Worm (Caenorhabditis elegans): ENCODE results near the gene rps-23.

The rps-23 gene

DNA sequence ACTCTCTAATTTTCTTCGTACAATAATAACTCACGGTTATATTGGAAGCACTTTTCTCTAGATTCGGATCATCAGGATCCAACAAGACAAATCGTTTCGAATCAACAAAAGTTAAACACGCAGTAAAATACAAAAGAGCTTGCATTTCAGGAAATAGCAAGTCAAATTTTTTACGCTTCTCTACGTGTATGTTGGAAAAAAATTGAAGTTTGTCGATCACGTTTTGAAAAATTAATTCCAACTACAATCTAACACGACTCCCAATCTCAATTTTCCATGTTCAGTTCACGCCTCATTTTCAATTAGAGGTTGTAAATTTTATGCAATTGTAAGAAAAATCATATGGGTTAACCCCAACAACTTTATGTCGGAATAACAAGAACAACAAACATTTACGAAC, 902 bp downstream of the rps-23 start, which contains the start of gene spe-45 (continued):
- TF ChIP-seq ets-4 (GFP tag; optimal IDR thresholded peaks at IDR 0.05) (no peak), madf-3 (GFP tag; IDR thresholded peaks at IDR 0.05) (peak; percentile 41; the same call in 1 of the 2 replicates), hsf-1 (GFP tag; IDR thresholded peaks at IDR 0.05) (peak; percentile 58; the same call in 1 of the 2 replicates), chd-7 (tag; optimal IDR thresholded peaks at IDR 0.05) (no peak), repo-1 (tag; optimal IDR thresholded peaks at IDR 0.05) (no peak), let-607 (tag; optimal IDR thresholded peaks at IDR 0.05) (no peak), cebp-1 (GFP tag; IDR thresholded peaks at IDR 0.05) (no peak), cebp-1 (tag; optimal IDR thresholded peaks at IDR 0.05) (no peak), tbp1 (GFP tag; optimal IDR thresholded peaks at IDR 0.05) (peak; percentile 47), rcor-1 (GFP tag; IDR thresholded peaks at IDR 0.05) (peak; percentile 32; the same call in 1 of the 2 replicates), lin-26 (GFP tag; IDR thresholded peaks at IDR 0.05) (peak; percentile 78), lir-1 (GFP tag; conservative IDR thresholded peaks at IDR 0.05) (no peak), egl-18 (GFP tag; IDR thresholded peaks at IDR 0.05) (no peak), mcd-1 (GFP tag; IDR thresholded peaks at IDR 0.05) (no peak; the same call in 1 of the 2 replicates), bed-1 (GFP tag; IDR thresholded peaks at IDR 0.05) (no peak), F39B2.1 (GFP tag; IDR thresholded peaks at IDR 0.05) (0 out of 2 replicates have a peak, but pooled peaks have one; percentile 2), F49E8.2 (tag; optimal IDR thresholded peaks at IDR 0.05; ENCODE audit: insufficient read depth) (peak; percentile 71), ztf-18 (tag; optimal IDR thresholded peaks at IDR 0.05) (no peak), bed-2 (GFP tag; IDR thresholded peaks at IDR 0.05) (no peak), ceh-58 (GFP tag; IDR thresholded peaks at IDR 0.05) (peak; percentile 24; the same call in 1 of the 2 replicates), hmg-1.2 (GFP tag; IDR thresholded peaks at IDR 0.05) (no peak), hlh-26 (GFP tag; conservative IDR thresholded peaks at IDR 0.05) (no peak), nhr-120 (GFP tag; IDR thresholded peaks at IDR 0.05) (no peak), cebp-2 (GFP tag; IDR thresholded peaks at IDR 0.05) (peak; percentile 81; the same call in 1 of the 2 replicates), B0035.1 (tag; optimal IDR thresholded peaks at IDR 0.05) (no peak), aptf-3 (GFP tag; IDR thresholded peaks at IDR 0.05) (no peak), hrde-1 (tag; optimal IDR thresholded peaks at IDR 0.05; ENCODE audit: borderline replicate concordance) (peak; percentile 28), F33H1.4 (GFP tag; IDR thresholded peaks at IDR 0.05) (peak; percentile 43), dox-1 (GFP tag; IDR thresholded peaks at IDR 0.05) (no peak; the same call in 1 of the 2 replicates), nfya-2 (GFP tag; IDR thresholded peaks at IDR 0.05) (no peak), zfh-2 (GFP tag; conservative IDR thresholded peaks at IDR 0.05) (no peak), snpc-4 (GFP tag; optimal IDR thresholded peaks at IDR 0.05) (no peak), snpc-4 (tag; optimal IDR thresholded peaks at IDR 0.05) (peak in 2 of 4 experiments; percentile 15 to 47), attf-6 (GFP tag; IDR thresholded peaks at IDR 0.05) (peak; percentile 74; the same call in 1 of the 2 replicates), die-1 (tag; optimal IDR thresholded peaks at IDR 0.05) (no peak), somi-1 (GFP tag; optimal IDR thresholded peaks at IDR 0.05) (no peak), atf-7 (tag; optimal IDR thresholded peaks at IDR 0.05) (no peak), ceh-79 (tag; optimal IDR thresholded peaks at IDR 0.05) (no peak), madf-10 (tag; optimal IDR thresholded peaks at IDR 0.05) (no peak), aptf-2 (GFP tag; conservative IDR thresholded peaks at IDR 0.05) (no peak), pbrm-1 (GFP tag; IDR thresholded peaks at IDR 0.05) (peak; percentile 46; the same call in 1 of the 2 replicates), athp-1 (tag; optimal IDR thresholded peaks at IDR 0.05) (peak; percentile 64), sptf-2 (GFP tag; optimal IDR thresholded peaks at IDR 0.05) (no peak), lin-40 (tag; optimal IDR thresholded peaks at IDR 0.05) (no peak), dpl-1 (GFP tag; optimal IDR thresholded peaks at IDR 0.05) (no peak), lag-1 (GFP tag; IDR thresholded peaks at IDR 0.05) (no peak), B0336.3 (GFP tag; IDR thresholded peaks at IDR 0.05) (peak; percentile 83), snpc-3.4 (tag; optimal IDR thresholded peaks at IDR 0.05) (peak; percentile 43), F57A8.1 (GFP tag; optimal IDR thresholded peaks at IDR 0.05) (no peak)

Data from whole organism, young adult.